Worm (Caenorhabditis elegans) whole organism, early embryonic: ENCODE results near the gene C45H4.21.

Experiments
- B0310.2 ChIP-seq: sonication (generic microtip); optimal IDR thresholded peaks from 2 replicates; lab custom pipeline; 2016; ENCODE audit warnings: mild to moderate bottlenecking, missing genetic modification characterization, missing compliant biosample characterization
- F13C5.2 ChIP-seq: sonication (generic microtip); optimal IDR thresholded peaks from 2 replicates; lab custom pipeline; 2017; ENCODE audit warnings: mild to moderate bottlenecking, missing genetic modification characterization, inconsistent platforms, missing compliant biosample characterization
- aly-1 ChIP-seq: sonication (generic microtip); optimal IDR thresholded peaks from 2 replicates; lab custom pipeline; 2016; ENCODE audit warnings: missing genetic modification characterization, missing compliant biosample characterization
- ama-1 ChIP-seq: fragments of 150-350 bp; optimal IDR thresholded peaks from 2 replicates; lab custom pipeline; 2014
- ceh-13 ChIP-seq: fragments of 200-800 bp; sonication (Bioruptor generic); optimal IDR thresholded peaks from 2 replicates; lab custom pipeline; 2018; ENCODE audit warnings: mild to moderate bottlenecking, missing genetic modification characterization, missing compliant biosample characterization
- ceh-36 ChIP-seq: sonication (generic microtip); optimal IDR thresholded peaks from 2 replicates; lab custom pipeline; 2016; ENCODE audit warnings: missing genetic modification characterization, inconsistent platforms, missing compliant biosample characterization
- ets-7 ChIP-seq: sonication (generic microtip); optimal IDR thresholded peaks from 2 replicates; lab custom pipeline; 2016; ENCODE audit warnings: missing genotype, missing genetic modification characterization, missing compliant biosample characterization
- flt-1 ChIP-seq: fragments of 200-800 bp; sonication (Bioruptor generic); IDR thresholded peaks from 2 replicates; pipeline ENCODE4 v1.3.6; 2022; ENCODE audit warnings: missing genetic modification characterization, missing compliant biosample characterization
- hmbx-1 ChIP-seq: sonication (generic microtip); optimal IDR thresholded peaks from 2 replicates; lab custom pipeline; 2016; ENCODE audit warnings: mild to moderate bottlenecking, missing genetic modification characterization, missing compliant biosample characterization
- hmg-4 ChIP-seq: fragments of 200-800 bp; sonication (Bioruptor generic); optimal IDR thresholded peaks from 2 replicates; lab custom pipeline; 2018; ENCODE audit warnings: mild to moderate bottlenecking, missing genetic modification characterization, missing compliant biosample characterization
- hnd-1 ChIP-seq: sonication (generic microtip); optimal IDR thresholded peaks from 2 replicates; lab custom pipeline; 2016; ENCODE audit warnings: missing genetic modification characterization, missing compliant biosample characterization
- pes-1 ChIP-seq: fragments of 200-800 bp; sonication (Bioruptor generic); IDR thresholded peaks from 2 replicates; pipeline ENCODE4 v1.3.6; 2022; ENCODE audit warnings: missing genetic modification reagents, missing genetic modification characterization, missing compliant biosample characterization
- scrt-1 ChIP-seq: fragments of 200-800 bp; sonication (Bioruptor generic); IDR thresholded peaks from 2 replicates; pipeline ENCODE4 v1.3.6; 2022; ENCODE audit warnings: missing genetic modification characterization, missing compliant biosample characterization
- sea-1 ChIP-seq: fragments of 200-800 bp; sonication (Bioruptor generic); conservative IDR thresholded peaks from 2 replicates; pipeline ENCODE4 v1.3.6; 2022; ENCODE audit warnings: missing genetic modification characterization, missing compliant biosample characterization
- tbx-11 ChIP-seq: fragments of 200-800 bp; sonication (Bioruptor generic); IDR thresholded peaks from 2 replicates; pipeline ENCODE4 v1.3.6; 2022; ENCODE audit warnings: missing genetic modification characterization, missing compliant biosample characterization
- tbx-37 ChIP-seq: fragments of 200-800 bp; sonication (Bioruptor generic); conservative IDR thresholded peaks from 2 replicates; pipeline ENCODE4 v1.3.6; 2022; ENCODE audit warnings: missing genetic modification reagents, missing genetic modification characterization, missing compliant biosample characterization
- tra-4 ChIP-seq: sonication (generic microtip); optimal IDR thresholded peaks from 2 replicates; lab custom pipeline; 2017; ENCODE audit warnings: missing genetic modification characterization, missing compliant biosample characterization

C45H4.21 gene

ce11 chrV:2118574-2118973 is 30.8 kb downstream of the C45H4.21 start, which contains the start of gene bgnt-1.2:
Gene bgnt-1.2, minus strand, starts transcription at chrV:2118674.
- no peak for TF ChIP-seq ceh-13 (GFP tag; lab: Kevin White, UChicago)
- TF ChIP-seq ceh-36 (tag; lab: Kevin White, UChicago): no peak
- no peak for TF ChIP-seq hnd-1 (tag; lab: Kevin White, UChicago)
- no peak for TF ChIP-seq F13C5.2 (tag; lab: Kevin White, UChicago)
- TF ChIP-seq pes-1 (GFP tag; lab: Robert Waterston, UW): no peak
- TF ChIP-seq aly-1 (tag; lab: Kevin White, UChicago): no peak
- TF ChIP-seq B0310.2 (tag; lab: Kevin White, UChicago): no peak
- TF ChIP-seq ets-7 (tag; lab: Kevin White, UChicago): no peak
- TF ChIP-seq hmg-4 (GFP tag; lab: Kevin White, UChicago): no peak
- TF ChIP-seq flt-1: no peak

DNA sequence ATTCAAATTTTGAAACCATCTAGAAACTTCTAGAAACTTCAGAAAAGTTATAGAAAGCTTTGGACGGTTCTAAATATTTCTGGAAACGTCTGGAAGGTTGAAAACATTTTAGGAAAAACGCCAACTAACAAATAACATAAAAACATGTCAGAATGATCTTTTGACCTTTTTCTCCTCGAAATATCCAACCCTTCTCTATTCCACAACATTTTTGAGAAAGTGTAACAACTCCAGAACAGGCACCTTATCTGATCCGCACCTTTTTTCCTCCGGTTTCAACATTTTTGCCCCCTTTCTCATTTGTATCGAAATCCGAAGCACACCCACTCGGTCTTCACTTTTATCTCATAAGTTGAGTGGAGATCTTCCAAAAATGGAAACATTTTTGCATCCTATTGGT is 39.0 kb downstream of the C45H4.21 start, which contains the start of gene F22F7.3:
F22F7.3 (plus strand) TSS at position 301 of the 400 bp plus-strand sequence.
- no peak for TF ChIP-seq aly-1 (tag; lab: Kevin White, UChicago)
- TF ChIP-seq B0310.2 (tag; lab: Kevin White, UChicago): no peak
- TF ChIP-seq scrt-1 (GFP tag; lab: Robert Waterston, UW): no peak
- no peak for TF ChIP-seq tbx-37 (GFP tag; lab: Robert Waterston, UW)
- no peak for TF ChIP-seq hmbx-1 (tag; lab: Kevin White, UChicago)
- TF ChIP-seq F13C5.2 (tag; lab: Kevin White, UChicago): no peak
- TF ChIP-seq pes-1 (GFP tag; lab: Robert Waterston, UW): no peak
- no peak for TF ChIP-seq ama-1 (lab: Kevin White, UChicago)
- no peak for TF ChIP-seq tra-4 (tag; lab: Kevin White, UChicago)
- no peak for TF ChIP-seq flt-1
- TF ChIP-seq tbx-11 (GFP tag; lab: Robert Waterston, UW): no peak
- no peak for TF ChIP-seq ceh-36 (tag; lab: Kevin White, UChicago)
- no peak for TF ChIP-seq hnd-1 (tag; lab: Kevin White, UChicago)
- TF ChIP-seq sea-1 (GFP tag; lab: Robert Waterston, UW): no peak
- no peak for TF ChIP-seq ets-7 (tag; lab: Kevin White, UChicago)
- no peak for TF ChIP-seq hmg-4 (GFP tag; lab: Kevin White, UChicago)
- no peak for TF ChIP-seq ceh-13 (GFP tag; lab: Kevin White, UChicago)

DNA sequence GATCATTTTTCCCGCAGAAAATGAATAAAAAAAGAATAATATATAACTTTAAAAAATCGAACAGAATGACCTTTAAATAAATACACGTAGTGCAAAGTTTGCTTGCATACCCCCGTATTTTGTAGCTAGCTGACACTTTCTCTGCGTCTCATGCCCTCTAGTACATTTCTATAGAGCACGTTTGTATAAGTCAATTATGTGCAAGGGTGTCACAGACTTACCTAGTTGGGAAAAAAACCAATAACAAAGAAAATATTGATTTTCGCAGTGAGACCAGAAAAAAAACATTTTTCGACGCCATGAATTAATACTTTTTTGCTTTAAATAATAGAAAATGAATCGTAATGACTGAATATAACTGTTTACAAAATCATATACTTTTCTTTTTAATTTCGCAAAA is 40.0 kb downstream of the C45H4.21 start, which contains the start of gene ckb-4:
ckb-4 (minus strand) TSS at position 140 of the 400 bp plus-strand sequence.
- no peak for TF ChIP-seq ama-1 (lab: Kevin White, UChicago)
- no peak for TF ChIP-seq hmg-4 (GFP tag; lab: Kevin White, UChicago)
- no peak for TF ChIP-seq pes-1 (GFP tag; lab: Robert Waterston, UW)
- no peak for TF ChIP-seq ets-7 (tag; lab: Kevin White, UChicago)
- TF ChIP-seq B0310.2 (tag; lab: Kevin White, UChicago): no peak
- TF ChIP-seq flt-1: no peak
- no peak for TF ChIP-seq tbx-37 (GFP tag; lab: Robert Waterston, UW)
- TF ChIP-seq tra-4 (tag; lab: Kevin White, UChicago): no peak
- TF ChIP-seq aly-1 (tag; lab: Kevin White, UChicago): no peak
- no peak for TF ChIP-seq sea-1 (GFP tag; lab: Robert Waterston, UW)
- TF ChIP-seq ceh-36 (tag; lab: Kevin White, UChicago): no peak
- TF ChIP-seq hnd-1 (tag; lab: Kevin White, UChicago): no peak
- no peak for TF ChIP-seq F13C5.2 (tag; lab: Kevin White, UChicago)

- TF ChIP-seq ceh-13 (GFP tag; lab: Kevin White, UChicago) (no peak), aly-1 (tag; lab: Kevin White, UChicago) (no peak), ama-1 (lab: Kevin White, UChicago) (no peak), B0310.2 (tag; lab: Kevin White, UChicago) (no peak), pes-1 (GFP tag; lab: Robert Waterston, UW) (no peak), sea-1 (GFP tag; lab: Robert Waterston, UW) (no peak), tbx-11 (GFP tag; lab: Robert Waterston, UW) (no peak), flt-1 (no peak), ceh-36 (tag; lab: Kevin White, UChicago) (no peak), hmbx-1 (tag; lab: Kevin White, UChicago) (no peak), hnd-1 (tag; lab: Kevin White, UChicago) (no peak), scrt-1 (GFP tag; lab: Robert Waterston, UW) (no peak), tra-4 (tag; lab: Kevin White, UChicago) (no peak), ets-7 (tag; lab: Kevin White, UChicago) (no peak), hmg-4 (GFP tag; lab: Kevin White, UChicago) (no peak), F13C5.2 (tag; lab: Kevin White, UChicago) (no peak), tbx-37 (GFP tag; lab: Robert Waterston, UW) (no peak)
These were observed 43.4 kb downstream of the C45H4.21 start, which contains the start of gene F22F7.4 for ce11 chrV:2105976-2106375. Gene F22F7.4, minus strand, starts transcription at chrV:2106076.

DNA sequence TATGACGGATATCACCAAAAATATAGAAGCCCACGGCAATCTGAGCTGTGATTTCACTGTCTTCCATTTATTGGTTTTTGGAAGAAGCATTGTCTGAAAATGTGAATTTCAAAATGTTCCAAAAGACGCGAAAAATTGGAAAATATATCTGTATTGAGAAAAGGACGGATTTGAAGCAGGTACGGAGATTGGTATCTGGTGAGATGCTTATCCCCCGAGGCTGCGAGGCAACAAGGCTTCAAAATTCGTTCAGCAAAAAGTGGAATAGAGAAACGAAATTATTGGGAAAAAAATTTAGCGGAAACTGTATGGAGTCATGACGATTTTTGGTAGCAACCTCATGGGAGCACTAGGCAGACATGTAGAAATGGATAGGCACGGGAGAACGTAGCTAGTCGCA is 46.2 kb downstream of the C45H4.21 start, which contains the start of gene F36F12.1:
F36F12.1 (minus strand) TSS at position 101 of the 400 bp plus-strand sequence.
- TF ChIP-seq F13C5.2 (tag; lab: Kevin White, UChicago) (no peak), ets-7 (tag; lab: Kevin White, UChicago) (no peak), aly-1 (tag; lab: Kevin White, UChicago) (no peak), pes-1 (GFP tag; lab: Robert Waterston, UW) (no peak), ceh-13 (GFP tag; lab: Kevin White, UChicago) (no peak), tbx-11 (GFP tag; lab: Robert Waterston, UW) (no peak), sea-1 (GFP tag; lab: Robert Waterston, UW) (no peak), flt-1 (no peak), tbx-37 (GFP tag; lab: Robert Waterston, UW) (no peak), ceh-36 (tag; lab: Kevin White, UChicago) (no peak), hmbx-1 (tag; lab: Kevin White, UChicago) (no peak), tra-4 (tag; lab: Kevin White, UChicago) (no peak), B0310.2 (tag; lab: Kevin White, UChicago) (no peak), ama-1 (lab: Kevin White, UChicago) (no peak), hmg-4 (GFP tag; lab: Kevin White, UChicago) (no peak), scrt-1 (GFP tag; lab: Robert Waterston, UW) (no peak), hnd-1 (tag; lab: Kevin White, UChicago) (no peak)

- no peak for TF ChIP-seq pes-1 (GFP tag; lab: Robert Waterston, UW)
- TF ChIP-seq tra-4 (tag; lab: Kevin White, UChicago): no peak
- no peak for TF ChIP-seq ama-1 (lab: Kevin White, UChicago)
- TF ChIP-seq ceh-36 (tag; lab: Kevin White, UChicago): no peak
- TF ChIP-seq tbx-11 (GFP tag; lab: Robert Waterston, UW): no peak
- no peak for TF ChIP-seq tbx-37 (GFP tag; lab: Robert Waterston, UW)
These were observed 50.3 kb downstream of the C45H4.21 start, which contains the start of gene F36F12.7 for ce11 chrV:2099040-2099439. Gene F36F12.7, plus strand, starts transcription at chrV:2099340.
